Worm (Caenorhabditis elegans) whole organism, young adult: ENCODE measurements around the gene hsp-90.

Experiments used
- B0261.1 ChIP-seq: sonication (generic microtip); optimal IDR thresholded peaks from 2 replicates; lab custom pipeline; 2016; ENCODE audit warnings: mild to moderate bottlenecking, missing genetic modification characterization, moderate library complexity, missing compliant biosample characterization
- D2030.7 ChIP-seq: fragments of 200-800 bp; sonication (Bioruptor generic); IDR thresholded peaks from 2 replicates; pipeline ENCODE4 v1.3.6; 2022; ENCODE audit warnings: missing genetic modification reagents, missing genetic modification characterization, missing compliant biosample characterization
- F10E7.11 ChIP-seq: sonication (generic microtip); optimal IDR thresholded peaks from 2 replicates; lab custom pipeline; 2017; ENCODE audit warnings: mild to moderate bottlenecking, missing genetic modification characterization, moderate library complexity, missing compliant biosample characterization
- Y53F4B.3 ChIP-seq: fragments of 200-800 bp; sonication (Bioruptor generic); IDR thresholded peaks from 2 replicates; pipeline ENCODE4 v1.3.6; 2022; ENCODE audit warnings: missing genetic modification reagents, missing genetic modification characterization, missing compliant biosample characterization
- lag-1 ChIP-seq: fragments of 200-800 bp; sonication (Bioruptor generic); IDR thresholded peaks from 2 replicates; pipeline ENCODE4 v1.3.6; 2022; ENCODE audit warnings: missing genetic modification reagents, missing genetic modification characterization, missing compliant biosample characterization
- lin-26 ChIP-seq: fragments of 200-800 bp; sonication (Bioruptor generic); IDR thresholded peaks from 2 replicates; pipeline ENCODE4 v1.3.6; 2022; ENCODE audit warnings: missing genetic modification reagents, missing genetic modification characterization, missing compliant biosample characterization
- lin-35 ChIP-seq, 3 experiments: fragments of 150-350 bp in 2 of 3; sonication (generic microtip) in 1 of 3; optimal IDR thresholded peaks; 2 replicates each; lab custom pipeline; 2014 to 2018; ENCODE audit warnings: missing biosample characterization in 3 of 3, missing genetic modification characterization in 3 of 3, missing genetic modification reagents in 3 of 3
- nfya-1 ChIP-seq: sonication (generic microtip); optimal IDR thresholded peaks from 2 replicates; lab custom pipeline; 2017; ENCODE audit warnings: antibody characterized with exemption, missing compliant biosample characterization, missing genetic modification characterization, borderline replicate concordance; ENCODE audit not compliant: insufficient read depth
- pha-4 ChIP-seq: fragments of 150-350 bp; sonication (generic microtip); optimal IDR thresholded peaks from 2 replicates; lab custom pipeline; 2014; ENCODE audit warnings: missing biosample characterization, missing genetic modification reagents, missing genetic modification characterization
- somi-1 ChIP-seq: fragments of 200-800 bp; sonication (Bioruptor generic); optimal IDR thresholded peaks from 2 replicates; lab custom pipeline; 2018; ENCODE audit warnings: mild to moderate bottlenecking, missing genetic modification characterization, missing compliant biosample characterization

- TF ChIP-seq D2030.7 (no peak), nfya-1 (tag; lab: Kevin White, UChicago) (no peak), somi-1 (no peak), B0261.1 (tag; lab: Kevin White, UChicago) (no peak), F10E7.11 (tag; lab: Kevin White, UChicago) (no peak), lin-26 (GFP tag; lab: Robert Waterston, UW) (no peak), lin-35 (GFP tag; optimal IDR thresholded peaks at IDR 0.05; lab: Kevin White, UChicago) (no peak), lag-1 (GFP tag; lab: Robert Waterston, UW) (no peak), pha-4 (tag; lab: Kevin White, UChicago) (no peak), Y53F4B.3 (GFP tag; lab: Robert Waterston, UW) (no peak)
Measured at ce11 chrV:14707958-14708357, 23.2 kb downstream of the hsp-90 start, which contains the start of gene R08A2.9.
